Worm (Caenorhabditis elegans) whole organism, mixed stage, embryonic: ENCODE results near the gene C54C6.7.

Experiments
- M03D4.4 ChIP-seq: sonication (generic microtip); optimal IDR thresholded peaks from 2 replicates; lab custom pipeline; 2017; ENCODE audit warnings: mild to moderate bottlenecking, missing genetic modification characterization, missing compliant biosample characterization
- bed-3 ChIP-seq: fragments of 200-800 bp; sonication (Bioruptor generic); optimal IDR thresholded peaks from 3 replicates; lab custom pipeline; 2018; ENCODE audit warnings: mild to moderate bottlenecking, missing genetic modification characterization, moderate library complexity, missing compliant biosample characterization
- blmp-1 ChIP-seq: fragments of 150-350 bp; optimal IDR thresholded peaks from 2 replicates; lab custom pipeline; 2014; ENCODE audit warnings: missing biosample characterization, missing genetic modification characterization
- ceh-39 ChIP-seq: fragments of 150-350 bp; optimal IDR thresholded peaks from 2 replicates; lab custom pipeline; 2014; ENCODE audit warnings: missing biosample characterization, missing genetic modification characterization
- ceh-43 ChIP-seq: fragments of 200-800 bp; sonication (Bioruptor generic); optimal IDR thresholded peaks from 2 replicates; lab custom pipeline; 2018; ENCODE audit warnings: mild to moderate bottlenecking, missing genetic modification characterization, moderate library complexity, missing compliant biosample characterization
- ceh-83 ChIP-seq: fragments of 200-800 bp; sonication (Bioruptor generic); optimal IDR thresholded peaks from 2 replicates; lab custom pipeline; 2018; ENCODE audit warnings: mild to moderate bottlenecking, missing genetic modification characterization, missing compliant biosample characterization
- ces-1 ChIP-seq: fragments of 150-350 bp; optimal IDR thresholded peaks from 2 replicates; lab custom pipeline; 2014; ENCODE audit warnings: missing biosample characterization, missing genetic modification reagents, missing genetic modification characterization
- cnd-1 ChIP-seq: fragments of 200-800 bp; sonication (Bioruptor generic); optimal IDR thresholded peaks from 2 replicates; lab custom pipeline; 2018; ENCODE audit warnings: mild to moderate bottlenecking, missing genetic modification characterization, missing compliant biosample characterization
- drap-1 ChIP-seq: fragments of 200-800 bp; sonication (Bioruptor generic); optimal IDR thresholded peaks from 3 replicates; lab custom pipeline; 2018; ENCODE audit warnings: mild to moderate bottlenecking, missing genetic modification characterization, missing compliant biosample characterization
- elt-3 ChIP-seq: fragments of 150-350 bp; optimal IDR thresholded peaks from 2 replicates; lab custom pipeline; 2014; ENCODE audit warnings: missing biosample characterization, missing genetic modification characterization
- flh-1 ChIP-seq: fragments of 200-800 bp; sonication (Bioruptor generic); optimal IDR thresholded peaks from 2 replicates; lab custom pipeline; 2018; ENCODE audit warnings: mild to moderate bottlenecking, missing genetic modification characterization, moderate library complexity, missing compliant biosample characterization
- ham-2 ChIP-seq: fragments of 200-800 bp; sonication (Bioruptor generic); optimal IDR thresholded peaks from 2 replicates; lab custom pipeline; 2018; ENCODE audit warnings: mild to moderate bottlenecking, missing genetic modification characterization, missing compliant biosample characterization
- hlh-1 ChIP-seq: fragments of 150-350 bp; optimal IDR thresholded peaks from 2 replicates; lab custom pipeline; 2014; ENCODE audit warnings: missing biosample characterization, missing genetic modification reagents, missing genetic modification characterization
- lin-13 ChIP-seq: fragments of 150-350 bp; optimal IDR thresholded peaks from 2 replicates; lab custom pipeline; 2014; ENCODE audit warnings: missing biosample characterization, missing genetic modification characterization
- lin-32 ChIP-seq: fragments of 200-800 bp; sonication (Bioruptor generic); optimal IDR thresholded peaks from 2 replicates; lab custom pipeline; 2018; ENCODE audit warnings: mild to moderate bottlenecking, missing genetic modification characterization, missing compliant biosample characterization
- lsy-2 ChIP-seq: fragments of 150-350 bp; optimal IDR thresholded peaks from 2 replicates; lab custom pipeline; 2014; ENCODE audit warnings: missing biosample characterization, missing genetic modification characterization
- mep-1 ChIP-seq: fragments of 150-350 bp; optimal IDR thresholded peaks from 2 replicates; lab custom pipeline; 2017; ENCODE audit warnings: missing biosample characterization, missing genetic modification reagents, missing genetic modification characterization, inconsistent platforms
- mls-2 ChIP-seq: sonication (generic microtip); optimal IDR thresholded peaks from 2 replicates; lab custom pipeline; 2016; ENCODE audit warnings: mild to moderate bottlenecking, missing genetic modification characterization, moderate library complexity, missing compliant biosample characterization
- nhr-12 ChIP-seq: fragments of 150-350 bp; optimal IDR thresholded peaks from 2 replicates; lab custom pipeline; 2014; ENCODE audit warnings: missing biosample characterization, missing genetic modification characterization
- nhr-2 ChIP-seq: fragments of 150-350 bp; optimal IDR thresholded peaks from 2 replicates; lab custom pipeline; 2014; ENCODE audit warnings: missing biosample characterization, missing genetic modification characterization
- nhr-237 ChIP-seq: fragments of 150-350 bp; optimal IDR thresholded peaks from 2 replicates; lab custom pipeline; 2014; ENCODE audit warnings: missing biosample characterization, missing genetic modification characterization
- nhr-28 ChIP-seq: fragments of 150-350 bp; optimal IDR thresholded peaks from 2 replicates; lab custom pipeline; 2014; ENCODE audit warnings: missing biosample characterization, missing genetic modification characterization
- nhr-76 ChIP-seq: sonication (generic microtip); optimal IDR thresholded peaks from 2 replicates; lab custom pipeline; 2017; ENCODE audit warnings: missing biosample characterization, missing genetic modification characterization
- pha-4 ChIP-seq: fragments of 150-350 bp; optimal IDR thresholded peaks from 2 replicates; lab custom pipeline; 2018; ENCODE audit warnings: missing biosample characterization, missing genetic modification reagents, missing genetic modification characterization
- sptf-1 ChIP-seq: sonication (generic microtip); optimal IDR thresholded peaks from 2 replicates; lab custom pipeline; 2017; ENCODE audit warnings: mild to moderate bottlenecking, missing genetic modification characterization, moderate library complexity, missing compliant biosample characterization
- tbx-8 ChIP-seq: fragments of 200-800 bp; sonication (Bioruptor generic); optimal IDR thresholded peaks from 2 replicates; lab custom pipeline; 2018; ENCODE audit warnings: mild to moderate bottlenecking, missing genetic modification characterization, moderate library complexity, missing compliant biosample characterization
- unc-120 ChIP-seq: sonication (generic microtip); optimal IDR thresholded peaks from 2 replicates; lab custom pipeline; 2017; ENCODE audit warnings: missing genetic modification characterization, missing compliant biosample characterization; ENCODE audit not compliant: poor library complexity, severe bottlenecking
- unc-39 ChIP-seq: fragments of 150-350 bp; optimal IDR thresholded peaks from 2 replicates; lab custom pipeline; 2014; ENCODE audit warnings: missing biosample characterization, missing genetic modification characterization
- unc-62 ChIP-seq: fragments of 150-350 bp; optimal IDR thresholded peaks from 2 replicates; lab custom pipeline; 2014; ENCODE audit warnings: missing biosample characterization, missing genetic modification reagents, missing genetic modification characterization
- zip-8 ChIP-seq: fragments of 150-350 bp; optimal IDR thresholded peaks from 2 replicates; lab custom pipeline; 2014; ENCODE audit warnings: missing biosample characterization, missing genetic modification characterization

The C54C6.7 gene

ce11 chrIII:3562276-3562675, 16.1 kb upstream of the C54C6.7 start:
- TF ChIP-seq pha-4 (tag; lab: Kevin White, UChicago) (no peak), ces-1 (GFP tag; lab: Kevin White, UChicago) (no peak), unc-39 (tag; lab: Kevin White, UChicago) (no peak), elt-3 (tag; lab: Kevin White, UChicago) (no peak)

DNA sequence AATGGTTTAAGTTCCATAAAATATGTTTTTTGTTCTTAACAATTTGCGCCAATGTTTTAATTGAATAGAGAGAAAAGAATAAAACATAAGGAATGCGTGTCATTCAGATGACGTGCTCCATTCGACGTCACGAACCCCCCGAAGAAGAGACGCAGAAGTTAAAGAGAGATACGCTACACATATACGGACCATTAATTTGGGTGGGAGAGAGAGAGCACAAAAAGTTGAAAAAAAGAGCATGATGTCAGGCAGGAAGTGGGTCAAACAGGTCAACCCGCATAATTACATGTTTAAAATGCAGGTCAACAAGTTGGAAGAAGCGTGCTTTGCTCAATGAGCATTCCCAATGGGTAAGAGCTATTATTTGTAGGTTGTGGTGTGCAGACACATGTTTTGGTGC, 14.0 kb upstream of the C54C6.7 start:
- TF ChIP-seq ces-1 (GFP tag; lab: Kevin White, UChicago) (peak; percentile 9), flh-1 (GFP tag; lab: Kevin White, UChicago) (no peak), sptf-1 (tag; lab: Kevin White, UChicago) (no peak), mls-2 (tag; lab: Kevin White, UChicago) (no peak), nhr-12 (no peak), nhr-28 (tag; lab: Kevin White, UChicago) (no peak)

ce11 chrIII:3553349-3553748, 7.1 kb upstream of the C54C6.7 start, which contains the start of gene C54C6.4:
Gene C54C6.4, plus strand, starts transcription at chrIII:3553649.
- no peak for TF ChIP-seq ham-2
- TF ChIP-seq, all 35 proteins: peak for 0

DNA sequence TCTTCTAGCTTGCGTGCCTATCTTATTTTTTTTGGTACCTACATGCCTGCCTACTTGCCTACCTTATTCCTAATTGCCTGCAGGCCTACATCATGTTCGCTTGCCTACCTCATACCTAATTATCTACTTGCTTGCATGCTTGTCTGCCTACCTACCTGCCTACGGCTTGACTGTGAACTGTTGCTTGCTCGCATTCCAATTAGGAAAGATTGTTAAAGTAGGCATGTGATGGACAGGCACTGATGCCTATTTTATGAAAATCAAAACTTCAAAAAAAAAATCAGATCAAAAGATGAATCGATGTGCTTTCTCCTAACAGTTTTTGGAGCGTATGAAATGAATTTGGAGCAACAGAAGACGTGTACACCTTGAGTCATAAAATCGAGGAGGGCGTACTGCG, 4.1 kb upstream of the C54C6.7 start:
- TF ChIP-seq mep-1 (tag; lab: Kevin White, UChicago) (no peak), M03D4.4 (tag; lab: Kevin White, UChicago) (no peak), tbx-8 (GFP tag; lab: Kevin White, UChicago) (no peak), blmp-1 (tag; lab: Kevin White, UChicago) (no peak), nhr-237 (no peak), nhr-2 (no peak), zip-8 (tag; lab: Kevin White, UChicago) (no peak), hlh-1 (tag; lab: Kevin White, UChicago) (no peak), mls-2 (tag; lab: Kevin White, UChicago) (no peak), ham-2 (no peak), ceh-39 (no peak), cnd-1 (tag; lab: Kevin White, UChicago) (no peak), lin-13 (no peak)

ce11 chrIII:3549750-3550149, 3.5 kb upstream of the C54C6.7 start, which contains the start of gene C54C6.5:
Gene C54C6.5, minus strand, starts transcription at chrIII:3549850.
- TF ChIP-seq ceh-43 (GFP tag; lab: Kevin White, UChicago), result no peak
- TF ChIP-seq ces-1 (GFP tag; lab: Kevin White, UChicago), result no peak
- no peak for TF ChIP-seq lin-13
- TF ChIP-seq flh-1 (GFP tag; lab: Kevin White, UChicago), result no peak
- no peak for TF ChIP-seq pha-4 (tag; lab: Kevin White, UChicago)
- no peak for TF ChIP-seq drap-1
- no peak for TF ChIP-seq nhr-2

- no peak for TF ChIP-seq lin-13
- TF ChIP-seq mep-1 (tag; lab: Kevin White, UChicago), result no peak
- no peak for TF ChIP-seq unc-120 (tag; lab: Kevin White, UChicago)
- TF ChIP-seq nhr-2, result no peak
- no peak for TF ChIP-seq lsy-2 (tag; lab: Kevin White, UChicago)
- no peak for TF ChIP-seq ces-1 (GFP tag; lab: Kevin White, UChicago)
- TF ChIP-seq drap-1, result no peak
Observed at ce11 chrIII:3548017-3548416, 1.8 kb upstream of the C54C6.7 start, which contains the start of gene C54C6.11. Gene C54C6.11, plus strand, starts transcription at chrIII:3548317.

DNA sequence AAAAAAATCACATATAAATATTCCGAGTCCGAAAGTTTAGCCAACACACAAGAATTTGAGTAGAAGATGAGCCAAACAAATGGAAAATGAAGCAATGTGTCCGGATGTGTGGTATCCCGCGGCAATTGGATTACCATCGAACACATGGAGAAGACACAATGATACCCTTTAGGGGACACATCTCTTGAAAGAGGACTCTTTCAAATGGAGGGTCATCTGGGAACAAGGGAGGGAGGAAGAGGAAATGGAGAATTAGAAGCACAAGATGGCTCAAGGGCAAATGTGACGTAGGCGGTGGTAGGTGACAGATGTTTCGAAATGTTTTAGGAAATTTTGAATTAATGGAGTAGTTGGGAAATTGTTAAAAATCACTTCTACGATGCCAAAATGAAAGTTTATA, 3.2 kb downstream of the C54C6.7 start:
- no peak for TF ChIP-seq mls-2 (tag; lab: Kevin White, UChicago)
- peak; percentile 48 for TF ChIP-seq lin-32 (GFP tag; lab: Kevin White, UChicago)
- TF ChIP-seq cnd-1 (tag; lab: Kevin White, UChicago), result peak; percentile 83
- TF ChIP-seq tbx-8 (GFP tag; lab: Kevin White, UChicago), result no peak
- no peak for TF ChIP-seq elt-3 (tag; lab: Kevin White, UChicago)
- no peak for TF ChIP-seq mep-1 (tag; lab: Kevin White, UChicago)
- TF ChIP-seq pha-4 (tag; lab: Kevin White, UChicago), result no peak
- TF ChIP-seq nhr-12, result no peak
- TF ChIP-seq nhr-76 (tag; lab: Kevin White, UChicago), result no peak
- no peak for TF ChIP-seq sptf-1 (tag; lab: Kevin White, UChicago)
- TF ChIP-seq drap-1, result no peak
- no peak for TF ChIP-seq unc-39 (tag; lab: Kevin White, UChicago)
- peak; percentile 56 for TF ChIP-seq unc-62 (GFP tag; lab: Kevin White, UChicago)
- TF ChIP-seq ces-1 (GFP tag; lab: Kevin White, UChicago), result peak; percentile 98
- TF ChIP-seq ceh-83 (GFP tag; lab: Kevin White, UChicago), result no peak
- TF ChIP-seq bed-3 (GFP tag; lab: Kevin White, UChicago), result no peak
- no peak for TF ChIP-seq ceh-39
- TF ChIP-seq unc-120 (tag; lab: Kevin White, UChicago), result no peak
